In genomic region chr3R:18918872-18919339, dm6 we compare ENCODE assay signal across 2 fruit fly cellular contexts.
TF ChIP-seq lines count a peak whose summit lies in the region.

No protein-coding gene starts in this region.

TF ChIP-seq in whole organism, adult, 20 proteins besides CTCF, POLR2A, EP300 and RAD21 (continued from another document):
- TF ChIP-seq Clk (GFP tag; optimal IDR thresholded peaks at IDR 0.05; lab: Kevin White, UChicago): peak; percentile 38

TF ChIP-seq in whole organism, embryonic, 481 proteins besides CTCF, POLR2A, EP300 and RAD21 (continued from another document):
- TF ChIP-seq CG10543 (GFP tag; optimal IDR thresholded peaks at IDR 0.05; lab: Kevin White, UChicago) (peak; percentile 93), CG11398 (GFP tag; optimal IDR thresholded peaks at IDR 0.05; lab: Kevin White, UChicago) (no peak), sob (GFP tag; IDR thresholded peaks at IDR 0.05; lab: Robert Waterston, UW) (0 out of 2 replicates have a peak, but pooled peaks have one; percentile 13), Eip74EF (GFP tag; optimal IDR thresholded peaks at IDR 0.05; lab: Kevin White, UChicago) (peak in 1 of 2 experiments; percentile 19), Mes4 (GFP tag; optimal IDR thresholded peaks at IDR 0.05; lab: Kevin White, UChicago) (no peak), Hand (GFP tag; optimal IDR thresholded peaks at IDR 0.05; lab: Kevin White, UChicago) (peak; percentile 5), CHES-1-like (GFP tag; optimal IDR thresholded peaks at IDR 0.05; lab: Kevin White, UChicago) (peak; percentile 51), Deaf1 (tag; optimal IDR thresholded peaks at IDR 0.05; lab: Kevin White, UChicago) (peak; percentile 46), CG11504 (tag; optimal IDR thresholded peaks at IDR 0.05; lab: Kevin White, UChicago) (peak; percentile 9), GATAe (GFP tag; conservative IDR thresholded peaks at IDR 0.05; lab: Robert Waterston, UW) (peak; percentile 98), da (GFP tag; optimal IDR thresholded peaks at IDR 0.05; lab: Kevin White, UChicago) (peak; percentile 63), zfh2 (GFP tag; optimal IDR thresholded peaks at IDR 0.05; lab: Kevin White, UChicago) (peak; percentile 22), cas (GFP tag; IDR thresholded peaks at IDR 0.05; lab: Robert Waterston, UW) (no peak), CG14441 (GFP tag; IDR thresholded peaks at IDR 0.05; lab: Robert Waterston, UW) (peak; percentile 25; the same call in 1 of the 2 replicates), lab (GFP tag; optimal IDR thresholded peaks at IDR 0.05; lab: Kevin White, UChicago) (peak; percentile 73), ATbp (GFP tag; optimal IDR thresholded peaks at IDR 0.05; lab: Kevin White, UChicago) (no peak), HmgZ (tag; optimal IDR thresholded peaks at IDR 0.05; lab: Kevin White, UChicago) (peak; percentile 77), Gug (GFP tag; IDR thresholded peaks at IDR 0.05; lab: Robert Waterston, UW) (no peak), CG1529 (GFP tag; optimal IDR thresholded peaks at IDR 0.05; lab: Kevin White, UChicago) (no peak), Dek (tag; optimal IDR thresholded peaks at IDR 0.05; lab: Kevin White, UChicago) (peak; percentile 19), BtbVII (GFP tag; optimal IDR thresholded peaks at IDR 0.05; lab: Kevin White, UChicago) (peak; percentile 46), CG1602 (GFP tag; optimal IDR thresholded peaks at IDR 0.05; lab: Kevin White, UChicago) (no peak), Adf1 (GFP tag; IDR thresholded peaks at IDR 0.05; lab: Robert Waterston, UW) (0 out of 2 replicates have a peak, but pooled peaks have one; percentile 40), CG15011 (GFP tag; optimal IDR thresholded peaks at IDR 0.05; lab: Kevin White, UChicago) (no peak), Atf6 (GFP tag; IDR thresholded peaks at IDR 0.05; lab: Robert Waterston, UW) (peak; percentile 22; the same call in 1 of the 2 replicates), Kr (GFP tag; optimal IDR thresholded peaks at IDR 0.05; lab: Kevin White, UChicago) (no peak), kah (GFP tag; optimal IDR thresholded peaks at IDR 0.05; lab: Kevin White, UChicago) (peak; percentile 85), bab2 (GFP tag; optimal IDR thresholded peaks at IDR 0.05; lab: Kevin White, UChicago) (no peak), CG17912 (GFP tag; optimal IDR thresholded peaks at IDR 0.05; lab: Kevin White, UChicago) (no peak), CG6175 (GFP tag; IDR thresholded peaks at IDR 0.05; lab: Robert Waterston, UW) (peak; percentile 69; the same call in 2 of the 3 replicates), ssp (GFP tag; IDR thresholded peaks at IDR 0.05; lab: Robert Waterston, UW) (no peak), cg (GFP tag; optimal IDR thresholded peaks at IDR 0.05; lab: Kevin White, UChicago) (peak; percentile 52), chinmo (GFP tag; IDR thresholded peaks at IDR 0.05; lab: Robert Waterston, UW; ENCODE audit: partially characterized antibody) (peak; percentile 86; the same call in 2 of the 4 replicates), vfl (GFP tag; optimal IDR thresholded peaks at IDR 0.05; lab: Kevin White, UChicago) (no peak), Drgx (GFP tag; IDR thresholded peaks at IDR 0.05; lab: Robert Waterston, UW) (peak; percentile 29; the same call in 1 of the 2 replicates), lmd (GFP tag; IDR thresholded peaks at IDR 0.05; lab: Robert Waterston, UW) (no peak), Aef1 (GFP tag; IDR thresholded peaks at IDR 0.05; lab: Robert Waterston, UW) (peak; percentile 43; the same call in 2 of the 3 replicates), Six4 (GFP tag; optimal IDR thresholded peaks at IDR 0.05; lab: Kevin White, UChicago) (no peak), B-H2 (GFP tag; optimal IDR thresholded peaks at IDR 0.05; lab: Kevin White, UChicago) (peak; percentile 39), CG2120 (GFP tag; optimal IDR thresholded peaks at IDR 0.05; lab: Kevin White, UChicago) (no peak), crol (GFP tag; IDR thresholded peaks at IDR 0.05; lab: Robert Waterston, UW) (peak; percentile 98), Nf-YC (tag; optimal IDR thresholded peaks at IDR 0.05; lab: Kevin White, UChicago) (peak; percentile 43), Dbx (GFP tag; IDR thresholded peaks at IDR 0.05; lab: Robert Waterston, UW) (peak; percentile 51; the same call in 1 of the 3 replicates), CG10267 (tag; optimal IDR thresholded peaks at IDR 0.05; lab: Kevin White, UChicago) (no peak), Med (GFP tag; lab: Kevin White, UChicago) (peak; percentile 82), usp (GFP tag; optimal IDR thresholded peaks at IDR 0.05; lab: Kevin White, UChicago) (no peak), slbo (GFP tag; IDR thresholded peaks at IDR 0.05; lab: Robert Waterston, UW) (peak; percentile 46), mirr (GFP tag; optimal IDR thresholded peaks at IDR 0.05; lab: Kevin White, UChicago) (peak; percentile 99), Vsx1 (GFP tag; optimal IDR thresholded peaks at IDR 0.05; lab: Kevin White, UChicago) (peak; percentile 96), Hr3 (GFP tag; optimal IDR thresholded peaks at IDR 0.05; lab: Kevin White, UChicago) (no peak), CG2678 (tag; optimal IDR thresholded peaks at IDR 0.05; lab: Kevin White, UChicago) (peak; percentile 26), lilli (GFP tag; optimal IDR thresholded peaks at IDR 0.05; lab: Kevin White, UChicago) (peak; percentile 28), Optix (GFP tag; IDR thresholded peaks at IDR 0.05; lab: Robert Waterston, UW) (no peak), Nf-YB (GFP tag; optimal IDR thresholded peaks at IDR 0.05; lab: Kevin White, UChicago) (peak; percentile 5), CG13296 (GFP tag; optimal IDR thresholded peaks at IDR 0.05; lab: Kevin White, UChicago) (peak; percentile 24), caup (GFP tag; optimal IDR thresholded peaks at IDR 0.05; lab: Kevin White, UChicago; ENCODE audit: severe bottlenecking) (peak; percentile 49), sim (GFP tag; IDR thresholded peaks at IDR 0.05; lab: Robert Waterston, UW) (no peak), ttk (GFP tag; IDR thresholded peaks at IDR 0.05; lab: Robert Waterston, UW) (no peak), CG12659 (GFP tag; optimal IDR thresholded peaks at IDR 0.05; lab: Kevin White, UChicago) (no peak), CG32767 (GFP tag; IDR thresholded peaks at IDR 0.05; lab: Robert Waterston, UW) (peak; percentile 10; the same call in 1 of the 2 replicates), CG6689 (GFP tag; IDR thresholded peaks at IDR 0.05; lab: Robert Waterston, UW) (no peak), CG4820 (GFP tag; optimal IDR thresholded peaks at IDR 0.05; lab: Kevin White, UChicago) (no peak), ato (GFP tag; IDR thresholded peaks at IDR 0.05; lab: Robert Waterston, UW; ENCODE audit: partially characterized antibody) (no peak), CG9932 (GFP tag; IDR thresholded peaks at IDR 0.05; lab: Robert Waterston, UW) (0 out of 2 replicates have a peak, but pooled peaks have one; percentile 25), Ptx1 (GFP tag; IDR thresholded peaks at IDR 0.05; lab: Robert Waterston, UW) (0 out of 2 replicates have a peak, but pooled peaks have one; percentile 27), tgo (GFP tag; IDR thresholded peaks at IDR 0.05; lab: Robert Waterston, UW) (no peak), Ssrp (tag; optimal IDR thresholded peaks at IDR 0.05; lab: Kevin White, UChicago) (no peak), NfI (GFP tag; optimal IDR thresholded peaks at IDR 0.05; lab: Kevin White, UChicago) (no peak), CrebB (tag; optimal IDR thresholded peaks at IDR 0.05; lab: Kevin White, UChicago) (peak; percentile 45), CG9727 (GFP tag; optimal IDR thresholded peaks at IDR 0.05; lab: Kevin White, UChicago) (peak; percentile 49), Hmr (GFP tag; optimal IDR thresholded peaks at IDR 0.05; lab: Kevin White, UChicago) (peak; percentile 52), jing (GFP tag; optimal IDR thresholded peaks at IDR 0.05; lab: Kevin White, UChicago) (no peak), CG30403 (GFP tag; optimal IDR thresholded peaks at IDR 0.05; lab: Kevin White, UChicago) (no peak), CG34422 (GFP tag; IDR thresholded peaks at IDR 0.05; lab: Robert Waterston, UW) (peak; percentile 58; the same call in 1 of the 3 replicates), CG8290 (GFP tag; optimal IDR thresholded peaks at IDR 0.05; lab: Kevin White, UChicago) (no peak), CG8290 (tag; optimal IDR thresholded peaks at IDR 0.05; lab: Kevin White, UChicago) (peak in 1 of 2 experiments; percentile 51), CG6813 (GFP tag; optimal IDR thresholded peaks at IDR 0.05; lab: Kevin White, UChicago) (peak; percentile 8), ftz-f1 (GFP tag; optimal IDR thresholded peaks at IDR 0.05; lab: Kevin White, UChicago) (peak; percentile 84), sug (tag; optimal IDR thresholded peaks at IDR 0.05; lab: Kevin White, UChicago) (peak; percentile 95), Lim3 (GFP tag; IDR thresholded peaks at IDR 0.05; lab: Robert Waterston, UW) (peak; percentile 36; the same call in 1 of the 2 replicates), exex (tag; optimal IDR thresholded peaks at IDR 0.05; lab: Kevin White, UChicago) (peak; percentile 99), stc (GFP tag; IDR thresholded peaks at IDR 0.05; lab: Robert Waterston, UW) (no peak), sna (GFP tag; IDR thresholded peaks at IDR 0.05; lab: Robert Waterston, UW; ENCODE audit: partially characterized antibody) (no peak), maf-S (GFP tag; optimal IDR thresholded peaks at IDR 0.05; lab: Kevin White, UChicago) (no peak), luna (GFP tag; optimal IDR thresholded peaks at IDR 0.05; lab: Kevin White, UChicago) (peak; percentile 11), CG16863 (GFP tag; optimal IDR thresholded peaks at IDR 0.05; lab: Kevin White, UChicago) (peak; percentile 4), odd (GFP tag; optimal IDR thresholded peaks at IDR 0.05; lab: Kevin White, UChicago) (peak; percentile 7), CG7556 (GFP tag; optimal IDR thresholded peaks at IDR 0.05; lab: Kevin White, UChicago) (peak; percentile 4), Pdp1 (GFP tag; optimal IDR thresholded peaks at IDR 0.05; lab: Kevin White, UChicago) (peak in 1 of 2 experiments; percentile 74), CG8765 (GFP tag; IDR thresholded peaks at IDR 0.05; lab: Robert Waterston, UW) (no peak), CG9817 (tag; optimal IDR thresholded peaks at IDR 0.05; lab: Kevin White, UChicago) (no peak), disco-r (GFP tag; optimal IDR thresholded peaks at IDR 0.05; lab: Kevin White, UChicago) (no peak), amos (GFP tag; IDR thresholded peaks at IDR 0.05; lab: Robert Waterston, UW; ENCODE audit: partially characterized antibody) (peak; percentile 37; the same call in 1 of the 2 replicates), schlank (tag; optimal IDR thresholded peaks at IDR 0.05; lab: Kevin White, UChicago) (no peak), Chrac-16 (GFP tag; optimal IDR thresholded peaks at IDR 0.05; lab: Kevin White, UChicago) (no peak), CG17568 (GFP tag; optimal IDR thresholded peaks at IDR 0.05; lab: Kevin White, UChicago) (no peak), Hey (tag; optimal IDR thresholded peaks at IDR 0.05; lab: Kevin White, UChicago) (peak; percentile 93), CG8388 (GFP tag; optimal IDR thresholded peaks at IDR 0.05; lab: Kevin White, UChicago) (no peak), wdn (GFP tag; IDR thresholded peaks at IDR 0.05; lab: Robert Waterston, UW) (peak; percentile 30; the same call in 1 of the 2 replicates), sd (tag; optimal IDR thresholded peaks at IDR 0.05; lab: Kevin White, UChicago) (peak; percentile 77), CG32772 (GFP tag; IDR thresholded peaks at IDR 0.05; lab: Robert Waterston, UW) (peak; percentile 51; the same call in 1 of the 2 replicates), grn (GFP tag; optimal IDR thresholded peaks at IDR 0.05; lab: Kevin White, UChicago) (peak; percentile 93), HHEX (GFP tag; optimal IDR thresholded peaks at IDR 0.05; lab: Kevin White, UChicago) (peak; percentile 26), trem (tag; optimal IDR thresholded peaks at IDR 0.05; lab: Kevin White, UChicago) (no peak), abd-A (tag; optimal IDR thresholded peaks at IDR 0.05; lab: Kevin White, UChicago) (peak; percentile 85), Abd-B (GFP tag; optimal IDR thresholded peaks at IDR 0.05; lab: Kevin White, UChicago) (no peak), CG15514 (GFP tag; optimal IDR thresholded peaks at IDR 0.05; lab: Kevin White, UChicago) (peak; percentile 43), Hr51 (GFP tag; optimal IDR thresholded peaks at IDR 0.05; lab: Kevin White, UChicago) (peak in 1 of 2 experiments; percentile 11), dpn (GFP tag; optimal IDR thresholded peaks at IDR 0.05; lab: Kevin White, UChicago) (peak in 1 of 2 experiments; percentile 1), pan (optimal IDR thresholded peaks at IDR 0.05; lab: Kevin White, UChicago) (no peak), pan (GFP tag; optimal IDR thresholded peaks at IDR 0.05 in 1 of 2, IDR thresholded peaks at IDR 0.05 in 1 of 2) (peak in 1 of 2 experiments; percentile 31), Rfx (GFP tag; IDR thresholded peaks at IDR 0.05; lab: Robert Waterston, UW) (peak; percentile 32; the same call in 1 of the 2 replicates), CG18599 (GFP tag; optimal IDR thresholded peaks at IDR 0.05; lab: Kevin White, UChicago) (peak; percentile 61), twi (tag; optimal IDR thresholded peaks at IDR 0.05; lab: Kevin White, UChicago) (peak; percentile 51), rib (GFP tag; IDR thresholded peaks at IDR 0.05; lab: Robert Waterston, UW) (peak; percentile 82), lbe (GFP tag; optimal IDR thresholded peaks at IDR 0.05; lab: Kevin White, UChicago) (no peak), Awh (GFP tag; IDR thresholded peaks at IDR 0.05; lab: Robert Waterston, UW) (peak; percentile 62; the same call in 1 of the 2 replicates), CG4328 (GFP tag; optimal IDR thresholded peaks at IDR 0.05; lab: Kevin White, UChicago) (peak; percentile 44), CG12769 (tag; optimal IDR thresholded peaks at IDR 0.05; lab: Kevin White, UChicago) (peak; percentile 58), CG17385 (GFP tag; optimal IDR thresholded peaks at IDR 0.05; lab: Kevin White, UChicago) (peak; percentile 30), sima (GFP tag; optimal IDR thresholded peaks at IDR 0.05; lab: Kevin White, UChicago) (no peak), CG34376 (GFP tag; optimal IDR thresholded peaks at IDR 0.05; lab: Kevin White, UChicago) (peak; percentile 97)
